Fruit fly (Drosophila melanogaster) whole organism, embryonic: Measurements from ENCODE around the gene CG14696.

Source experiments
- Abd-B ChIP-seq: fragments of 200-800 bp; sonication (Bioruptor generic); optimal IDR thresholded peaks from 2 replicates; lab custom pipeline; 2018; ENCODE audit warnings: missing biosample characterization, mild to moderate bottlenecking, missing genetic modification characterization, moderate library complexity
- B-H1 ChIP-seq: fragments of 200-800 bp; sonication (Bioruptor generic); IDR thresholded peaks from 3 replicates; pipeline ENCODE4 v1.3.6; 2022; ENCODE audit warnings: missing biosample characterization, missing genetic modification characterization
- BEAF-32 ChIP-seq: fragments of 200-800 bp; sonication (Bioruptor generic); optimal IDR thresholded peaks from 3 replicates; lab custom pipeline; 2017; ENCODE audit warnings: missing biosample characterization, missing genetic modification characterization, mild to moderate bottlenecking, moderate library complexity, missing genetic modification reagents
- CG10147 ChIP-seq: fragments of 200-800 bp; sonication (Bioruptor generic); optimal IDR thresholded peaks from 2 replicates; lab custom pipeline; 2019; ENCODE audit warnings: missing biosample characterization, mild to moderate bottlenecking, missing genetic modification characterization, moderate library complexity
- CG10366 ChIP-seq: fragments of 200-800 bp; sonication (Bioruptor generic); IDR thresholded peaks from 2 replicates; pipeline ENCODE4 v1.3.6; 2022; ENCODE audit warnings: missing biosample characterization, missing genetic modification characterization
- CG10462 ChIP-seq: fragments of 200-800 bp; sonication (Bioruptor generic); optimal IDR thresholded peaks from 2 replicates; lab custom pipeline; 2016; ENCODE audit warnings: missing biosample characterization, missing genetic modification characterization
- CG11085 ChIP-seq: fragments of 200-800 bp; sonication (Bioruptor generic); IDR thresholded peaks from 2 replicates; pipeline ENCODE4 v1.3.6; 2022; ENCODE audit warnings: missing biosample characterization, missing genetic modification characterization
- CG11093 ChIP-seq: fragments of 200-800 bp; sonication (Bioruptor generic); IDR thresholded peaks from 3 replicates; pipeline ENCODE4 v1.3.6; 2022; ENCODE audit warnings: missing biosample characterization, missing genetic modification characterization
- CG11398 ChIP-seq: fragments of 200-800 bp; sonication (Bioruptor generic); optimal IDR thresholded peaks from 2 replicates; lab custom pipeline; 2016; ENCODE audit warnings: missing biosample characterization, missing genetic modification characterization
- CG11504 ChIP-seq: fragments of 200-800 bp; sonication (Bioruptor generic); optimal IDR thresholded peaks from 3 replicates; lab custom pipeline; 2019; ENCODE audit warnings: missing biosample characterization, mild to moderate bottlenecking, missing genetic modification characterization, moderate library complexity
- CG12155 ChIP-seq: fragments of 200-800 bp; sonication (Bioruptor generic); optimal IDR thresholded peaks from 3 replicates; lab custom pipeline; 2016; ENCODE audit warnings: missing biosample characterization, missing genetic modification characterization
- CG12219 ChIP-seq: fragments of 200-800 bp; sonication (Bioruptor generic); optimal IDR thresholded peaks from 3 replicates; lab custom pipeline; 2018; ENCODE audit warnings: missing biosample characterization, mild to moderate bottlenecking, missing genetic modification characterization
- CG15011 ChIP-seq: fragments of 200-800 bp; sonication (Bioruptor generic); optimal IDR thresholded peaks from 3 replicates; lab custom pipeline; 2018; ENCODE audit warnings: missing biosample characterization, mild to moderate bottlenecking, missing genetic modification characterization
- CG15269 ChIP-seq: fragments of 200-800 bp; sonication (Bioruptor generic); optimal IDR thresholded peaks from 2 replicates; lab custom pipeline; 2018; ENCODE audit warnings: missing biosample characterization, mild to moderate bottlenecking, missing genetic modification characterization, moderate library complexity
- CG17359 ChIP-seq: fragments of 200-800 bp; sonication (Bioruptor generic); optimal IDR thresholded peaks from 3 replicates; lab custom pipeline; 2018; ENCODE audit warnings: missing biosample characterization, mild to moderate bottlenecking, missing genetic modification characterization, moderate library complexity
- CG18476 ChIP-seq: fragments of 200-800 bp; sonication (Bioruptor generic); optimal IDR thresholded peaks from 2 replicates; lab custom pipeline; 2016; ENCODE audit warnings: missing biosample characterization, mild to moderate bottlenecking, missing genetic modification characterization
- CG3995 ChIP-seq: fragments of 200-800 bp; sonication (Bioruptor generic); optimal IDR thresholded peaks from 3 replicates; lab custom pipeline; 2016; ENCODE audit warnings: missing biosample characterization, missing genetic modification characterization
- CG4404 ChIP-seq: fragments of 200-800 bp; sonication (Bioruptor generic); IDR thresholded peaks from 2 replicates; pipeline ENCODE4 v1.3.6; 2022; ENCODE audit warnings: missing biosample characterization, missing genetic modification characterization
- CG4707 ChIP-seq: fragments of 200-800 bp; sonication (Bioruptor generic); optimal IDR thresholded peaks from 2 replicates; lab custom pipeline; 2018; ENCODE audit warnings: missing biosample characterization, mild to moderate bottlenecking, missing genetic modification characterization, moderate library complexity
- CG4730 ChIP-seq: fragments of 200-800 bp; sonication (Bioruptor generic); IDR thresholded peaks from 2 replicates; pipeline ENCODE4 v1.3.6; 2022; ENCODE audit warnings: missing biosample characterization, missing genetic modification characterization
- CG6689 ChIP-seq: fragments of 200-800 bp; sonication (Bioruptor generic); IDR thresholded peaks from 2 replicates; pipeline ENCODE4 v1.3.6; 2022; ENCODE audit warnings: missing biosample characterization, missing genetic modification characterization
- CG6765 ChIP-seq: fragments of 200-800 bp; sonication (Bioruptor generic); optimal IDR thresholded peaks from 3 replicates; lab custom pipeline; 2017; ENCODE audit warnings: missing biosample characterization, mild to moderate bottlenecking, missing genetic modification characterization
- CG7987 ChIP-seq: fragments of 200-800 bp; sonication (Bioruptor generic); optimal IDR thresholded peaks from 2 replicates; lab custom pipeline; 2018; ENCODE audit warnings: missing biosample characterization, mild to moderate bottlenecking, missing genetic modification characterization, moderate library complexity
- CG8290 ChIP-seq, 3 experiments: fragments of 200-800 bp; sonication (Bioruptor generic); optimal IDR thresholded peaks; 2 replicates each; lab custom pipeline; 2016 to 2019; ENCODE audit warnings: missing biosample characterization in 3 of 3, missing genetic modification characterization in 3 of 3, mild to moderate bottlenecking in 2 of 3, moderate library complexity in 1 of 3
- CG9932 ChIP-seq: fragments of 200-800 bp; sonication (Bioruptor generic); IDR thresholded peaks from 2 replicates; pipeline ENCODE4 v1.3.6; 2022; ENCODE audit warnings: missing biosample characterization, missing genetic modification characterization
- CoRest ChIP-seq: fragments of 200-800 bp; sonication (Bioruptor generic); optimal IDR thresholded peaks from 3 replicates; lab custom pipeline; 2018; ENCODE audit warnings: missing biosample characterization, mild to moderate bottlenecking, missing genetic modification characterization, moderate library complexity
- Ets97D ChIP-seq: fragments of 200-800 bp; sonication (Bioruptor generic); optimal IDR thresholded peaks from 3 replicates; lab custom pipeline; 2016; ENCODE audit warnings: missing biosample characterization, missing genetic modification characterization
- HmgZ ChIP-seq: fragments of 200-800 bp; sonication (Bioruptor generic); optimal IDR thresholded peaks from 2 replicates; lab custom pipeline; 2018; ENCODE audit warnings: missing biosample characterization, mild to moderate bottlenecking, missing genetic modification characterization
- MBD-R2 ChIP-seq: fragments of 200-800 bp; sonication (Bioruptor generic); IDR thresholded peaks from 2 replicates; pipeline ENCODE4 v1.3.6; 2022; ENCODE audit warnings: missing biosample characterization, missing genetic modification characterization
- Ravus ChIP-seq: fragments of 200-800 bp; sonication (Bioruptor generic); IDR thresholded peaks from 2 replicates; pipeline ENCODE4 v1.3.6; 2022; ENCODE audit warnings: missing biosample characterization, missing genetic modification characterization
- Sry-δ ChIP-seq: fragments of 200-800 bp; sonication (Bioruptor generic); optimal IDR thresholded peaks from 2 replicates; lab custom pipeline; 2016; ENCODE audit warnings: missing biosample characterization, missing genetic modification characterization
- ase ChIP-seq: fragments of 200-800 bp; sonication (Bioruptor generic); IDR thresholded peaks from 3 replicates; pipeline ENCODE4 v1.3.6; 2022; ENCODE audit warnings: missing biosample characterization, missing genetic modification characterization
- br ChIP-seq: fragments of >200 bp; optimal IDR thresholded peaks from 2 replicates; lab custom pipeline; 2017
- chinmo ChIP-seq: fragments of 200-800 bp; sonication (Bioruptor generic); IDR thresholded peaks from 4 replicates; pipeline ENCODE4 v1.3.6; 2022; ENCODE audit warnings: missing biosample characterization, missing genetic modification characterization; ENCODE audit not compliant: partially characterized antibody
- dan ChIP-seq: fragments of 200-800 bp; sonication (Bioruptor generic); IDR thresholded peaks from 2 replicates; pipeline ENCODE4 v1.3.6; 2022; ENCODE audit warnings: missing biosample characterization, missing genetic modification characterization
- disco-r ChIP-seq: fragments of 200-800 bp; sonication (Bioruptor generic); optimal IDR thresholded peaks from 2 replicates; lab custom pipeline; 2016; ENCODE audit warnings: missing biosample characterization, missing genetic modification characterization
- fd3F ChIP-seq: fragments of 200-800 bp; sonication (Bioruptor generic); optimal IDR thresholded peaks from 2 replicates; lab custom pipeline; 2018; ENCODE audit warnings: missing biosample characterization, mild to moderate bottlenecking, missing genetic modification characterization, moderate library complexity
- gcm2 ChIP-seq: fragments of 200-800 bp; sonication (Bioruptor generic); optimal IDR thresholded peaks from 2 replicates; lab custom pipeline; 2016; ENCODE audit warnings: missing biosample characterization, missing genetic modification characterization
- her ChIP-seq: fragments of 200-800 bp; sonication (Bioruptor generic); optimal IDR thresholded peaks from 2 replicates; lab custom pipeline; 2016; ENCODE audit warnings: missing biosample characterization, missing genetic modification characterization
- jigr1 ChIP-seq: fragments of 200-800 bp; sonication (Bioruptor generic); IDR thresholded peaks from 3 replicates; pipeline ENCODE4 v1.3.6; 2022; ENCODE audit warnings: missing biosample characterization, missing genetic modification characterization
- kah ChIP-seq: fragments of 200-800 bp; sonication (Bioruptor generic); optimal IDR thresholded peaks from 2 replicates; lab custom pipeline; 2018; ENCODE audit warnings: missing biosample characterization, mild to moderate bottlenecking, missing genetic modification characterization
- knrl ChIP-seq: fragments of 200-800 bp; sonication (Bioruptor generic); IDR thresholded peaks from 3 replicates; pipeline ENCODE4 v1.3.6; 2022; ENCODE audit warnings: missing biosample characterization, missing genetic modification characterization; ENCODE audit not compliant: partially characterized antibody
- lbe ChIP-seq: fragments of 200-800 bp; sonication (Bioruptor generic); optimal IDR thresholded peaks from 2 replicates; lab custom pipeline; 2016; ENCODE audit warnings: missing biosample characterization, mild to moderate bottlenecking, missing genetic modification characterization
- lola ChIP-seq, 3 experiments: fragments of >200 bp in 2 of 3; fragments of 200-800 bp in 1 of 3; sonication (Bioruptor generic) in 1 of 3; optimal IDR thresholded peaks; 2 replicates each; lab custom pipeline; 2017 to 2019; ENCODE audit warnings: missing biosample characterization in 3 of 3, missing genetic modification characterization in 3 of 3, mild to moderate bottlenecking in 1 of 3, moderate library complexity in 1 of 3
- mirr ChIP-seq: fragments of 200-800 bp; sonication (Bioruptor generic); optimal IDR thresholded peaks from 3 replicates; lab custom pipeline; 2018; ENCODE audit warnings: missing biosample characterization, mild to moderate bottlenecking, missing genetic modification characterization
- oc ChIP-seq: fragments of 200-800 bp; sonication (Bioruptor generic); optimal IDR thresholded peaks from 2 replicates; lab custom pipeline; 2018; ENCODE audit warnings: missing biosample characterization, mild to moderate bottlenecking, missing genetic modification characterization, moderate library complexity
- sc ChIP-seq, 3 experiments: fragments of >200 bp in 2 of 3; fragments of 200-800 bp in 1 of 3; sonication (Bioruptor generic) in 1 of 3; optimal IDR thresholded peaks; 2 replicates in 2 of 3; 3 replicates in 1 of 3; lab custom pipeline; 2017; ENCODE audit warnings: mild to moderate bottlenecking in 1 of 3, missing biosample characterization in 1 of 3, missing genetic modification characterization in 1 of 3, missing genetic modification reagents in 1 of 3
- so ChIP-seq: fragments of 200-800 bp; sonication (Bioruptor generic); IDR thresholded peaks from 3 replicates; pipeline ENCODE4 v1.3.6; 2022; ENCODE audit warnings: missing biosample characterization, missing genetic modification characterization
- unpg ChIP-seq: fragments of 200-800 bp; sonication (Bioruptor generic); optimal IDR thresholded peaks from 3 replicates; lab custom pipeline; 2018; ENCODE audit warnings: missing biosample characterization, mild to moderate bottlenecking, missing genetic modification characterization, moderate library complexity

The CG14696 gene

DNA sequence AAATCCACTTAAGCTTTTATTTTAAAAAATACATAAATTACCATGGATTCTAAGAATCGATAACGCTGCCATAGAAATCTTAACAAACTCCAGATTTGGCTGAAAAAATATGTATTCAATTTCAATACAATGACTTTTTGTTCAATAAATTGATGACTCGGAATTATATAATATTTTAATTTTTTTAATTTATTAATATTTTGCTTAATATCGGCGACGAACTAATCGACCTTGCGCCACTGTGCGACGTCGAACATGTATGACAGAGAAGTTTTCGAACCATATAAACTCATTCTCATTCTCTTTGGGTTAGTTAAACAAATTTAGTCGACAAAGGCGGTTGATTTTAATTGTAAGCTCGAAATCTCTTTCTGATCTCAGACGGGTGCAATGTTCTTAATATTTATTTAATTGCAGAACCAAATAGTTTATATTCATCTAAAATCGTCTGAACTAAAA lies 35.3 kb downstream of the CG14696 start, which contains the start of gene CG42394 (continued):
- TF ChIP-seq CG8290 (GFP tag; optimal IDR thresholded peaks at IDR 0.05; lab: Kevin White, UChicago) (peak; percentile 87), CG8290 (tag; optimal IDR thresholded peaks at IDR 0.05; lab: Kevin White, UChicago) (peak in 1 of 2 experiments; percentile 41), BEAF-32 (no peak), CG10147 (GFP tag; lab: Kevin White, UChicago) (peak; percentile 97), br (lab: Kevin White, UChicago) (no peak), CG15269 (tag; lab: Kevin White, UChicago) (peak; percentile 94), Abd-B (GFP tag; lab: Kevin White, UChicago) (peak; percentile 88), sc (optimal IDR thresholded peaks at IDR 0.05; lab: Kevin White, UChicago) (no peak), sc (GFP tag; optimal IDR thresholded peaks at IDR 0.05; lab: Kevin White, UChicago) (peak; percentile 94), Ravus (GFP tag; lab: Robert Waterston, UW) (peak; percentile 84), lbe (GFP tag; lab: Kevin White, UChicago) (peak; percentile 91), CG9932 (peak; percentile 88), lola (GFP tag; optimal IDR thresholded peaks at IDR 0.05; lab: Kevin White, UChicago) (peak in 1 of 3 experiments; percentile 96), jigr1 (GFP tag; lab: Robert Waterston, UW) (peak; percentile 21; the same call in 1 of the 3 replicates), CG4404 (GFP tag; lab: Robert Waterston, UW) (peak; percentile 90), disco-r (GFP tag; lab: Kevin White, UChicago) (peak; percentile 28), fd3F (GFP tag; lab: Kevin White, UChicago) (peak; percentile 90), CG11504 (tag; lab: Kevin White, UChicago) (peak; percentile 96), CG10366 (GFP tag; lab: Robert Waterston, UW) (peak; percentile 90), gcm2 (GFP tag; lab: Kevin White, UChicago) (peak; percentile 81), so (GFP tag; lab: Robert Waterston, UW) (peak; percentile 95; the same call in 2 of the 3 replicates), MBD-R2 (peak; percentile 85), CG11093 (peak; percentile 87), CG6689 (peak; percentile 93), CG12155 (GFP tag; lab: Kevin White, UChicago) (peak; percentile 86), CG12219 (GFP tag; lab: Kevin White, UChicago) (peak; percentile 85), knrl (GFP tag; lab: Robert Waterston, UW) (peak; percentile 13; the same call in 1 of the 3 replicates), dan (GFP tag; lab: Robert Waterston, UW) (no peak), mirr (GFP tag; lab: Kevin White, UChicago) (peak; percentile 23), unpg (GFP tag; lab: Kevin White, UChicago) (peak; percentile 95), ase (GFP tag; lab: Robert Waterston, UW) (peak; percentile 91), CG17359 (tag; lab: Kevin White, UChicago) (peak; percentile 96), Ets97D (peak; percentile 40), chinmo (GFP tag; lab: Robert Waterston, UW) (peak; percentile 64; the same call in 2 of the 4 replicates), CG6765 (peak; percentile 92), CG4707 (GFP tag; lab: Kevin White, UChicago) (peak; percentile 79), kah (GFP tag; lab: Kevin White, UChicago) (peak; percentile 89), CG11398 (GFP tag; lab: Kevin White, UChicago) (peak; percentile 55), CoRest (tag; lab: Kevin White, UChicago) (peak; percentile 96), CG3995 (no peak), oc (tag; lab: Kevin White, UChicago) (peak; percentile 92), CG18476 (peak; percentile 91), B-H1 (GFP tag; lab: Robert Waterston, UW) (peak; percentile 90), CG11085 (GFP tag; lab: Robert Waterston, UW) (peak; percentile 74), CG10462 (peak; percentile 89), her (GFP tag; lab: Kevin White, UChicago) (no peak), CG7987 (GFP tag; lab: Kevin White, UChicago) (peak; percentile 93), CG4730 (GFP tag; lab: Robert Waterston, UW) (peak; percentile 85), CG15011 (GFP tag; lab: Kevin White, UChicago) (peak; percentile 80), HmgZ (tag; lab: Kevin White, UChicago) (peak; percentile 89), Sry-δ (peak; percentile 19)
